Worm (Caenorhabditis elegans) whole organism, late embryonic: ENCODE results near the gene sulp-7.

Experiments used
- ceh-19 ChIP-seq: fragments of 200-800 bp; sonication (Bioruptor generic); optimal IDR thresholded peaks from 2 replicates; lab custom pipeline; 2018; ENCODE audit warnings: mild to moderate bottlenecking, missing genetic modification characterization, missing compliant biosample characterization
- dmd-4 ChIP-seq: sonication (generic microtip); optimal IDR thresholded peaks from 2 replicates; lab custom pipeline; 2016; ENCODE audit warnings: borderline replicate concordance, missing genetic modification characterization, missing compliant biosample characterization
- elt-2 ChIP-seq: sonication (generic microtip); optimal IDR thresholded peaks from 2 replicates; lab custom pipeline; 2016; ENCODE audit warnings: missing genetic modification reagents, missing genetic modification characterization, missing compliant biosample characterization
- eyg-1 ChIP-seq: sonication (generic microtip); optimal IDR thresholded peaks from 2 replicates; lab custom pipeline; 2016; ENCODE audit warnings: missing genotype, missing genetic modification characterization, missing compliant biosample characterization
- fkh-10 ChIP-seq: fragments of 150-350 bp; optimal IDR thresholded peaks from 2 replicates; lab custom pipeline; 2014; ENCODE audit warnings: missing biosample characterization, missing genetic modification reagents, missing genetic modification characterization
- gmeb-2 ChIP-seq: sonication (generic microtip); optimal IDR thresholded peaks from 2 replicates; lab custom pipeline; 2016; ENCODE audit warnings: missing genetic modification characterization, inconsistent platforms, missing compliant biosample characterization
- nfya-1 ChIP-seq: sonication (generic microtip); optimal IDR thresholded peaks from 2 replicates; lab custom pipeline; 2017; ENCODE audit warnings: missing genetic modification characterization, mild to moderate bottlenecking, missing compliant biosample characterization, antibody characterized with exemption, moderate library complexity
- nhr-11 ChIP-seq: fragments of 150-350 bp; optimal IDR thresholded peaks from 2 replicates; lab custom pipeline; 2014; ENCODE audit warnings: missing biosample characterization, missing genetic modification characterization
- odd-2 ChIP-seq: sonication (generic microtip); optimal IDR thresholded peaks from 2 replicates; lab custom pipeline; 2017; ENCODE audit warnings: antibody characterized with exemption, mild to moderate bottlenecking, missing genetic modification characterization, missing compliant biosample characterization
- pag-3 ChIP-seq: sonication (generic microtip); optimal IDR thresholded peaks from 2 replicates; lab custom pipeline; 2016; ENCODE audit warnings: missing compliant biosample characterization, missing genetic modification characterization, borderline replicate concordance
- pha-4 ChIP-seq: fragments of 150-350 bp; optimal IDR thresholded peaks from 2 replicates; lab custom pipeline; 2018; ENCODE audit warnings: missing biosample characterization, missing genetic modification reagents, missing genetic modification characterization
- sox-4 ChIP-seq: sonication (generic microtip); optimal IDR thresholded peaks from 2 replicates; lab custom pipeline; 2017; ENCODE audit warnings: mild to moderate bottlenecking, missing genetic modification characterization, inconsistent platforms, missing compliant biosample characterization
- tbx-2 ChIP-seq: sonication (generic microtip); optimal IDR thresholded peaks from 2 replicates; lab custom pipeline; 2016; ENCODE audit warnings: missing genetic modification characterization, missing compliant biosample characterization

- TF ChIP-seq nfya-1 (tag; lab: Kevin White, UChicago) (no peak), fkh-10 (no peak), dmd-4 (no peak), elt-2 (tag; lab: Kevin White, UChicago) (no peak), pha-4 (tag; lab: Kevin White, UChicago) (no peak), sox-4 (no peak), nhr-11 (no peak), tbx-2 (tag; lab: Kevin White, UChicago) (no peak), eyg-1 (tag; lab: Kevin White, UChicago) (no peak), odd-2 (tag; lab: Kevin White, UChicago) (no peak), pag-3 (tag; lab: Kevin White, UChicago) (no peak), gmeb-2 (tag; lab: Kevin White, UChicago) (no peak), ceh-19 (GFP tag; lab: Kevin White, UChicago) (no peak)
These were observed 18.6 kb upstream of the sulp-7 start, which contains the start of gene lpr-5 for ce11 chrX:11061904-11062303.
